Worm (Caenorhabditis elegans) whole organism, midembryonic: ENCODE measurements around the gene mrps-17.

ENCODE experiments used
- T22C8.4 ChIP-seq: fragments of 200-800 bp; sonication (Bioruptor generic); IDR thresholded peaks from 2 replicates; pipeline ENCODE4 v1.3.6; 2022; ENCODE audit warnings: missing genetic modification characterization, missing compliant biosample characterization
- klf-2 ChIP-seq: fragments of 200-800 bp; sonication (Bioruptor generic); conservative IDR thresholded peaks from 2 replicates; pipeline ENCODE4 v1.3.6; 2022; ENCODE audit warnings: missing genetic modification reagents, missing genetic modification characterization, missing compliant biosample characterization
- med-1 ChIP-seq: sonication (generic microtip); optimal IDR thresholded peaks from 2 replicates; lab custom pipeline; 2017; ENCODE audit warnings: missing genetic modification characterization, mild to moderate bottlenecking, missing compliant biosample characterization, antibody characterized with exemption, missing genetic modification reagents; ENCODE audit not compliant: insufficient read depth

- TF ChIP-seq T22C8.4 (GFP tag; lab: Robert Waterston, UW): no peak
- TF ChIP-seq med-1: no peak
- TF ChIP-seq klf-2: no peak
These were observed 35.8 kb downstream of the mrps-17 start, which contains the start of gene oatr-1 for ce11 chrIII:6395706-6396232.
